Comparison of ENCODE assay signal across 3 worm cellular contexts in the genomic region with DNA sequence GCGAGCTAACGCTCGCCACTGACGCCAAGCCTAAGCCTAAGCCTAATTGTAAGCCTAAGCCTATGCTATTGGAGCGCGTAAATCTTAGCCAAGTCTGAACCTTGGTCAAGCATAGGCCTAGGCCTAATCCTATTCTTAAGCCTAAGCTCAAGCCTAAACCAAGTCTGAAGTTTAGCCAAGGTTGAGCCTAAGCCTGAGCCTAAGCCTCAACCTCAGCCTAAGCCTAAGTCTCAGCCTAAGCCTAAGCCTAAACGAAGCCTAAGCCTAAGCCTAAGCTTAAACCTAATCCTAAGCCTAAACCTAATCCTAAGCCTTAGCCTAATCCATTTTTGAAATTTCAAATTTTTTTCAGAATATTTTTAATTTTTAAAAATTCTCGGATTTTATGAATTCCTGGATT.
TF ChIP-seq lines count a peak whose summit lies in the region.

No protein-coding gene starts in this region.

TF ChIP-seq in whole organism, early embryonic, 17 proteins besides CTCF, POLR2A, EP300 and RAD21:
- no peak for TF ChIP-seq ceh-13 (GFP tag; optimal IDR thresholded peaks at IDR 0.05; lab: Kevin White, UChicago)
- TF ChIP-seq ceh-36 (tag; optimal IDR thresholded peaks at IDR 0.05; lab: Kevin White, UChicago) = peak; percentile 81

TF ChIP-seq in whole organism, late embryonic, 69 proteins besides CTCF, POLR2A, EP300 and RAD21:
- TF ChIP-seq dve-1 (tag; optimal IDR thresholded peaks at IDR 0.05; lab: Kevin White, UChicago) (peak; percentile 87), ceh-22 (tag; optimal IDR thresholded peaks at IDR 0.05; lab: Kevin White, UChicago) (no peak)

TF ChIP-seq in whole organism, mixed stage, embryonic, 35 proteins besides CTCF, POLR2A, EP300 and RAD21:
- TF ChIP-seq cnd-1 (tag; optimal IDR thresholded peaks at IDR 0.05; lab: Kevin White, UChicago) = no peak
- TF ChIP-seq ham-2 (GFP tag; optimal IDR thresholded peaks at IDR 0.05; lab: Kevin White, UChicago) = peak; percentile 33
